Worm (Caenorhabditis elegans): ENCODE results near the gene srd-48.
A peak's percentile ranks its signal among the peaks of the same experiment; 100 is the strongest.

srd-48 gene

ce11 chrX:12365388-12365787, 29.5 kb downstream of the srd-48 start, which contains the start of gene F19H6.4:
TSS of gene F19H6.4 (plus strand) at chrX:12365688.
- no peak for TF ChIP-seq F26F4.8 (GFP tag; conservative IDR thresholded peaks at IDR 0.05)
- no peak for TF ChIP-seq T26A8.4 (GFP tag; IDR thresholded peaks at IDR 0.05)
- no peak for TF ChIP-seq sdz-12 (GFP tag; optimal IDR thresholded peaks at IDR 0.05)
- TF ChIP-seq mdt-29 (GFP tag; IDR thresholded peaks at IDR 0.05), result no peak
- TF ChIP-seq lin-13 (GFP tag; optimal IDR thresholded peaks at IDR 0.05), result no peak
- TF ChIP-seq egl-43 (GFP tag; IDR thresholded peaks at IDR 0.05), result no peak
- no peak for TF ChIP-seq Y105C5A.15 (GFP tag; IDR thresholded peaks at IDR 0.05)
- TF ChIP-seq ama-1 (optimal IDR thresholded peaks at IDR 0.05), result no peak
- TF ChIP-seq zag-1 (tag; optimal IDR thresholded peaks at IDR 0.05), result no peak
- TF ChIP-seq madf-5 (GFP tag; IDR thresholded peaks at IDR 0.05), result no peak
- no peak for TF ChIP-seq ceh-44 (GFP tag; IDR thresholded peaks at IDR 0.05)
- no peak for TF ChIP-seq daf-8 (GFP tag; IDR thresholded peaks at IDR 0.05)
- TF ChIP-seq unc-39 (tag; optimal IDR thresholded peaks at IDR 0.05), result no peak
- TF ChIP-seq nhr-41 (GFP tag; IDR thresholded peaks at IDR 0.05), result no peak
- no peak for TF ChIP-seq duxl-1 (tag; optimal IDR thresholded peaks at IDR 0.05; ENCODE audit: poor library complexity)
- TF ChIP-seq mep-1 (tag; optimal IDR thresholded peaks at IDR 0.05), result no peak
- TF ChIP-seq dpl-1 (GFP tag; optimal IDR thresholded peaks at IDR 0.05), result no peak
- no peak for TF ChIP-seq ceh-28 (tag; optimal IDR thresholded peaks at IDR 0.05)
- no peak for TF ChIP-seq nhr-102 (tag; optimal IDR thresholded peaks at IDR 0.05)
- TF ChIP-seq fkh-10 (GFP tag; optimal IDR thresholded peaks at IDR 0.05), result no peak

ce11 chrX:12367498-12367897, 31.6 kb downstream of the srd-48 start:
- no peak for TF ChIP-seq lin-39 (tag; optimal IDR thresholded peaks at IDR 0.05)
- peak; percentile 65 for TF ChIP-seq mep-1 (tag; optimal IDR thresholded peaks at IDR 0.05)
- 0 out of 2 replicates have a peak, but pooled peaks have one; percentile 55 for TF ChIP-seq Y105C5A.15 (GFP tag; IDR thresholded peaks at IDR 0.05)
- TF ChIP-seq ztf-11 (tag; optimal IDR thresholded peaks at IDR 0.05), result no peak
- no peak for TF ChIP-seq nhr-6 (tag; optimal IDR thresholded peaks at IDR 0.05)
- TF ChIP-seq lin-1 (GFP tag; IDR thresholded peaks at IDR 0.05), result peak; percentile 53; the same call in 1 of the 2 replicates
- peak; percentile 73 for TF ChIP-seq arid-1 (GFP tag; conservative IDR thresholded peaks at IDR 0.05)
- TF ChIP-seq ZK546.5 (tag; optimal IDR thresholded peaks at IDR 0.05), result no peak
- no peak for TF ChIP-seq skn-1 (tag; optimal IDR thresholded peaks at IDR 0.05)
- TF ChIP-seq ceh-82 (tag; optimal IDR thresholded peaks at IDR 0.05), result no peak
- no peak for TF ChIP-seq lin-29 (GFP tag; IDR thresholded peaks at IDR 0.05)
- TF ChIP-seq lin-15B (tag; optimal IDR thresholded peaks at IDR 0.05), result no peak
- TF ChIP-seq duxl-1 (tag; optimal IDR thresholded peaks at IDR 0.05; ENCODE audit: poor library complexity), result peak; percentile 81
- peak; percentile 90 for TF ChIP-seq hmg-1.1 (GFP tag; IDR thresholded peaks at IDR 0.05)
- peak; percentile 43; the same call in 1 of the 2 replicates for TF ChIP-seq Y48G9A.11 (GFP tag; IDR thresholded peaks at IDR 0.05)
- TF ChIP-seq hif-1 (tag; optimal IDR thresholded peaks at IDR 0.05), result peak in 1 of 2 experiments; percentile 27
- no peak for TF ChIP-seq jun-1 (tag; optimal IDR thresholded peaks at IDR 0.05)
- no peak for TF ChIP-seq nhr-11 (tag; optimal IDR thresholded peaks at IDR 0.05)
- peak; percentile 55; the same call in 1 of the 2 replicates for TF ChIP-seq madf-9 (GFP tag; conservative IDR thresholded peaks at IDR 0.05)
- peak; percentile 64; the same call in 1 of the 2 replicates for TF ChIP-seq dmd-8 (GFP tag; IDR thresholded peaks at IDR 0.05)
- no peak for TF ChIP-seq zfp-2 (tag; optimal IDR thresholded peaks at IDR 0.05)
- TF ChIP-seq saeg-2 (GFP tag; IDR thresholded peaks at IDR 0.05), result no peak
- TF ChIP-seq mdl-1 (tag; optimal IDR thresholded peaks at IDR 0.05), result peak in 1 of 2 experiments; percentile 72
- no peak for TF ChIP-seq F10B5.3 (tag; optimal IDR thresholded peaks at IDR 0.05)
- peak; percentile 13 for TF ChIP-seq lin-13 (GFP tag; optimal IDR thresholded peaks at IDR 0.05)
- peak; percentile 59 for TF ChIP-seq ztf-7 (tag; optimal IDR thresholded peaks at IDR 0.05)
- TF ChIP-seq nhr-77 (tag; optimal IDR thresholded peaks at IDR 0.05), result peak; percentile 64
- TF ChIP-seq mes-2 (tag; optimal IDR thresholded peaks at IDR 0.05; ENCODE audit: poor library complexity, severe bottlenecking), result peak; percentile 81
- TF ChIP-seq snpc-1.2 (GFP tag; IDR thresholded peaks at IDR 0.05), result peak; percentile 84
- TF ChIP-seq dve-1 (tag; optimal IDR thresholded peaks at IDR 0.05; ENCODE audit: insufficient read depth), result no peak
- TF ChIP-seq egl-43 (GFP tag; IDR thresholded peaks at IDR 0.05), result peak; percentile 82
- peak; percentile 88 for TF ChIP-seq lim-7 (GFP tag; IDR thresholded peaks at IDR 0.05)
- TF ChIP-seq mxl-2 (GFP tag; conservative IDR thresholded peaks at IDR 0.05), result no peak
- TF ChIP-seq ceh-32 (tag; optimal IDR thresholded peaks at IDR 0.05; ENCODE audit: poor library complexity), result no peak
- 0 out of 2 replicates have a peak, but pooled peaks have one; percentile 41 for TF ChIP-seq nhr-42 (GFP tag; IDR thresholded peaks at IDR 0.05)
- TF ChIP-seq nhr-76 (tag; optimal IDR thresholded peaks at IDR 0.05), result no peak
